Worm (Caenorhabditis elegans) whole organism, early embryonic: ENCODE measurements around the gene K03B4.1.

Source experiments
- B0310.2 ChIP-seq: sonication (generic microtip); optimal IDR thresholded peaks from 2 replicates; lab custom pipeline; 2016; ENCODE audit warnings: mild to moderate bottlenecking, missing genetic modification characterization, missing compliant biosample characterization
- F13C5.2 ChIP-seq: sonication (generic microtip); optimal IDR thresholded peaks from 2 replicates; lab custom pipeline; 2017; ENCODE audit warnings: mild to moderate bottlenecking, missing genetic modification characterization, inconsistent platforms, missing compliant biosample characterization
- aly-1 ChIP-seq: sonication (generic microtip); optimal IDR thresholded peaks from 2 replicates; lab custom pipeline; 2016; ENCODE audit warnings: missing genetic modification characterization, missing compliant biosample characterization
- ama-1 ChIP-seq: fragments of 150-350 bp; optimal IDR thresholded peaks from 2 replicates; lab custom pipeline; 2014
- ceh-13 ChIP-seq: fragments of 200-800 bp; sonication (Bioruptor generic); optimal IDR thresholded peaks from 2 replicates; lab custom pipeline; 2018; ENCODE audit warnings: mild to moderate bottlenecking, missing genetic modification characterization, missing compliant biosample characterization
- ceh-36 ChIP-seq: sonication (generic microtip); optimal IDR thresholded peaks from 2 replicates; lab custom pipeline; 2016; ENCODE audit warnings: missing genetic modification characterization, inconsistent platforms, missing compliant biosample characterization
- ets-7 ChIP-seq: sonication (generic microtip); optimal IDR thresholded peaks from 2 replicates; lab custom pipeline; 2016; ENCODE audit warnings: missing genotype, missing genetic modification characterization, missing compliant biosample characterization
- flt-1 ChIP-seq: fragments of 200-800 bp; sonication (Bioruptor generic); IDR thresholded peaks from 2 replicates; pipeline ENCODE4 v1.3.6; 2022; ENCODE audit warnings: missing genetic modification characterization, missing compliant biosample characterization
- hmbx-1 ChIP-seq: sonication (generic microtip); optimal IDR thresholded peaks from 2 replicates; lab custom pipeline; 2016; ENCODE audit warnings: mild to moderate bottlenecking, missing genetic modification characterization, missing compliant biosample characterization
- hmg-4 ChIP-seq: fragments of 200-800 bp; sonication (Bioruptor generic); optimal IDR thresholded peaks from 2 replicates; lab custom pipeline; 2018; ENCODE audit warnings: mild to moderate bottlenecking, missing genetic modification characterization, missing compliant biosample characterization
- hnd-1 ChIP-seq: sonication (generic microtip); optimal IDR thresholded peaks from 2 replicates; lab custom pipeline; 2016; ENCODE audit warnings: missing genetic modification characterization, missing compliant biosample characterization
- pes-1 ChIP-seq: fragments of 200-800 bp; sonication (Bioruptor generic); IDR thresholded peaks from 2 replicates; pipeline ENCODE4 v1.3.6; 2022; ENCODE audit warnings: missing genetic modification reagents, missing genetic modification characterization, missing compliant biosample characterization
- scrt-1 ChIP-seq: fragments of 200-800 bp; sonication (Bioruptor generic); IDR thresholded peaks from 2 replicates; pipeline ENCODE4 v1.3.6; 2022; ENCODE audit warnings: missing genetic modification characterization, missing compliant biosample characterization
- sea-1 ChIP-seq: fragments of 200-800 bp; sonication (Bioruptor generic); conservative IDR thresholded peaks from 2 replicates; pipeline ENCODE4 v1.3.6; 2022; ENCODE audit warnings: missing genetic modification characterization, missing compliant biosample characterization
- tbx-11 ChIP-seq: fragments of 200-800 bp; sonication (Bioruptor generic); IDR thresholded peaks from 2 replicates; pipeline ENCODE4 v1.3.6; 2022; ENCODE audit warnings: missing genetic modification characterization, missing compliant biosample characterization
- tbx-37 ChIP-seq: fragments of 200-800 bp; sonication (Bioruptor generic); conservative IDR thresholded peaks from 2 replicates; pipeline ENCODE4 v1.3.6; 2022; ENCODE audit warnings: missing genetic modification reagents, missing genetic modification characterization, missing compliant biosample characterization
- tra-4 ChIP-seq: sonication (generic microtip); optimal IDR thresholded peaks from 2 replicates; lab custom pipeline; 2017; ENCODE audit warnings: missing genetic modification characterization, missing compliant biosample characterization

The K03B4.1 gene

ce11 chrV:4691657-4692056 is 2.5 kb downstream of the K03B4.1 start:
- TF ChIP-seq tra-4 (tag; lab: Kevin White, UChicago) = no peak
- no peak for TF ChIP-seq aly-1 (tag; lab: Kevin White, UChicago)
- no peak for TF ChIP-seq scrt-1
- TF ChIP-seq sea-1 = no peak
- TF ChIP-seq ets-7 = no peak

ce11 chrV:4692382-4693281 is 3.5 kb downstream of the K03B4.1 start, which contains the start of gene cpg-8:
Gene cpg-8 (minus strand): TSS chrV:4692432.
- TF ChIP-seq tbx-11 (GFP tag; lab: Robert Waterston, UW) (no peak), F13C5.2 (tag; lab: Kevin White, UChicago) (no peak), flt-1 (GFP tag; lab: Robert Waterston, UW) (no peak), ama-1 (lab: Kevin White, UChicago) (no peak), pes-1 (GFP tag; lab: Robert Waterston, UW) (no peak), aly-1 (tag; lab: Kevin White, UChicago) (no peak)

ce11 chrV:4693282-4693588 is 4.1 kb downstream of the K03B4.1 start:
- TF ChIP-seq scrt-1 = no peak
- TF ChIP-seq tbx-11 (GFP tag; lab: Robert Waterston, UW) = no peak
- no peak for TF ChIP-seq B0310.2 (tag; lab: Kevin White, UChicago)
- TF ChIP-seq flt-1 (GFP tag; lab: Robert Waterston, UW) = no peak
- no peak for TF ChIP-seq sea-1
- no peak for TF ChIP-seq hnd-1
- no peak for TF ChIP-seq pes-1 (GFP tag; lab: Robert Waterston, UW)
- no peak for TF ChIP-seq tbx-37 (GFP tag; lab: Robert Waterston, UW)
- no peak for TF ChIP-seq tra-4 (tag; lab: Kevin White, UChicago)
- no peak for TF ChIP-seq aly-1 (tag; lab: Kevin White, UChicago)
- no peak for TF ChIP-seq ets-7
- no peak for TF ChIP-seq ceh-36
- no peak for TF ChIP-seq ceh-13
- no peak for TF ChIP-seq ama-1 (lab: Kevin White, UChicago)
- TF ChIP-seq hmg-4 (GFP tag; lab: Kevin White, UChicago) = no peak
- TF ChIP-seq hmbx-1 (tag; lab: Kevin White, UChicago) = no peak

ce11 chrV:4694466-4695092 is 5.4 kb downstream of the K03B4.1 start:
- TF ChIP-seq hmg-4 (GFP tag; lab: Kevin White, UChicago) (no peak), flt-1 (GFP tag; lab: Robert Waterston, UW) (no peak), hmbx-1 (tag; lab: Kevin White, UChicago) (no peak), B0310.2 (tag; lab: Kevin White, UChicago) (no peak), F13C5.2 (tag; lab: Kevin White, UChicago) (no peak), hnd-1 (no peak), ets-7 (no peak)

- no peak for TF ChIP-seq hmg-4 (GFP tag; lab: Kevin White, UChicago)
- TF ChIP-seq aly-1 (tag; lab: Kevin White, UChicago) = no peak
- no peak for TF ChIP-seq ceh-36
- TF ChIP-seq hmbx-1 (tag; lab: Kevin White, UChicago) = no peak
- no peak for TF ChIP-seq ets-7
- no peak for TF ChIP-seq F13C5.2 (tag; lab: Kevin White, UChicago)
- TF ChIP-seq ceh-13 = no peak
- no peak for TF ChIP-seq scrt-1
- TF ChIP-seq flt-1 (GFP tag; lab: Robert Waterston, UW) = no peak
- no peak for TF ChIP-seq sea-1
- TF ChIP-seq hnd-1 = no peak
- no peak for TF ChIP-seq tra-4 (tag; lab: Kevin White, UChicago)
Observed at ce11 chrV:4698675-4699074, 9.5 kb downstream of the K03B4.1 start.

ce11 chrV:4700189-4700588 is 11.1 kb downstream of the K03B4.1 start, which contains the start of gene ZC266.1:
Gene ZC266.1 (minus strand): TSS chrV:4700289.
- no peak for TF ChIP-seq ets-7
- TF ChIP-seq ceh-13 = no peak
- TF ChIP-seq ama-1 (lab: Kevin White, UChicago) = no peak
- TF ChIP-seq scrt-1 = no peak
- TF ChIP-seq F13C5.2 (tag; lab: Kevin White, UChicago) = no peak
- no peak for TF ChIP-seq flt-1 (GFP tag; lab: Robert Waterston, UW)
- no peak for TF ChIP-seq tbx-37 (GFP tag; lab: Robert Waterston, UW)
- no peak for TF ChIP-seq B0310.2 (tag; lab: Kevin White, UChicago)
- TF ChIP-seq tbx-11 (GFP tag; lab: Robert Waterston, UW) = no peak
- TF ChIP-seq sea-1 = no peak
- TF ChIP-seq pes-1 (GFP tag; lab: Robert Waterston, UW) = no peak
- no peak for TF ChIP-seq hnd-1
- no peak for TF ChIP-seq aly-1 (tag; lab: Kevin White, UChicago)

ce11 chrV:4707646-4708045 is 18.5 kb downstream of the K03B4.1 start:
- TF ChIP-seq ets-7 (no peak), tbx-37 (GFP tag; lab: Robert Waterston, UW) (no peak), hmg-4 (GFP tag; lab: Kevin White, UChicago) (no peak), tbx-11 (GFP tag; lab: Robert Waterston, UW) (no peak), aly-1 (tag; lab: Kevin White, UChicago) (no peak), pes-1 (GFP tag; lab: Robert Waterston, UW) (no peak), hmbx-1 (tag; lab: Kevin White, UChicago) (no peak), ceh-36 (no peak), ama-1 (lab: Kevin White, UChicago) (no peak), hnd-1 (no peak), scrt-1 (no peak), B0310.2 (tag; lab: Kevin White, UChicago) (no peak), ceh-13 (no peak), tra-4 (tag; lab: Kevin White, UChicago) (no peak), flt-1 (GFP tag; lab: Robert Waterston, UW) (no peak), sea-1 (no peak), F13C5.2 (tag; lab: Kevin White, UChicago) (no peak)
